Worm (Caenorhabditis elegans) whole organism, mixed stage, embryonic: ENCODE results near the gene rod-1.

Source experiments
- bed-3 ChIP-seq: fragments of 200-800 bp; sonication (Bioruptor generic); optimal IDR thresholded peaks from 3 replicates; lab custom pipeline; 2018; ENCODE audit warnings: mild to moderate bottlenecking, missing genetic modification characterization, moderate library complexity, missing compliant biosample characterization
- blmp-1 ChIP-seq: fragments of 150-350 bp; optimal IDR thresholded peaks from 2 replicates; lab custom pipeline; 2014; ENCODE audit warnings: missing biosample characterization, missing genetic modification characterization
- ces-1 ChIP-seq: fragments of 150-350 bp; optimal IDR thresholded peaks from 2 replicates; lab custom pipeline; 2014; ENCODE audit warnings: missing biosample characterization, missing genetic modification reagents, missing genetic modification characterization
- elt-1 ChIP-seq: sonication (generic microtip); optimal IDR thresholded peaks from 2 replicates; lab custom pipeline; 2017; ENCODE audit warnings: missing genetic modification characterization, mild to moderate bottlenecking, missing compliant biosample characterization, antibody characterized with exemption, moderate library complexity, borderline replicate concordance; ENCODE audit not compliant: insufficient read depth
- elt-3 ChIP-seq: fragments of 150-350 bp; optimal IDR thresholded peaks from 2 replicates; lab custom pipeline; 2014; ENCODE audit warnings: missing biosample characterization, missing genetic modification characterization
- ham-2 ChIP-seq: fragments of 200-800 bp; sonication (Bioruptor generic); optimal IDR thresholded peaks from 2 replicates; lab custom pipeline; 2018; ENCODE audit warnings: mild to moderate bottlenecking, missing genetic modification characterization, missing compliant biosample characterization
- hlh-1 ChIP-seq: fragments of 150-350 bp; optimal IDR thresholded peaks from 2 replicates; lab custom pipeline; 2014; ENCODE audit warnings: missing biosample characterization, missing genetic modification reagents, missing genetic modification characterization
- mab-5 ChIP-seq: fragments of 150-350 bp; optimal IDR thresholded peaks from 2 replicates; lab custom pipeline; 2014; ENCODE audit warnings: missing biosample characterization, missing genetic modification characterization
- nhr-12 ChIP-seq: fragments of 150-350 bp; optimal IDR thresholded peaks from 2 replicates; lab custom pipeline; 2014; ENCODE audit warnings: missing biosample characterization, missing genetic modification characterization
- pha-4 ChIP-seq: fragments of 150-350 bp; optimal IDR thresholded peaks from 2 replicates; lab custom pipeline; 2018; ENCODE audit warnings: missing biosample characterization, missing genetic modification reagents, missing genetic modification characterization
- sptf-1 ChIP-seq: sonication (generic microtip); optimal IDR thresholded peaks from 2 replicates; lab custom pipeline; 2017; ENCODE audit warnings: mild to moderate bottlenecking, missing genetic modification characterization, moderate library complexity, missing compliant biosample characterization
- tbx-8 ChIP-seq: fragments of 200-800 bp; sonication (Bioruptor generic); optimal IDR thresholded peaks from 2 replicates; lab custom pipeline; 2018; ENCODE audit warnings: mild to moderate bottlenecking, missing genetic modification characterization, moderate library complexity, missing compliant biosample characterization
- unc-39 ChIP-seq: fragments of 150-350 bp; optimal IDR thresholded peaks from 2 replicates; lab custom pipeline; 2014; ENCODE audit warnings: missing biosample characterization, missing genetic modification characterization
- unc-62 ChIP-seq: fragments of 150-350 bp; optimal IDR thresholded peaks from 2 replicates; lab custom pipeline; 2014; ENCODE audit warnings: missing biosample characterization, missing genetic modification reagents, missing genetic modification characterization

DNA sequence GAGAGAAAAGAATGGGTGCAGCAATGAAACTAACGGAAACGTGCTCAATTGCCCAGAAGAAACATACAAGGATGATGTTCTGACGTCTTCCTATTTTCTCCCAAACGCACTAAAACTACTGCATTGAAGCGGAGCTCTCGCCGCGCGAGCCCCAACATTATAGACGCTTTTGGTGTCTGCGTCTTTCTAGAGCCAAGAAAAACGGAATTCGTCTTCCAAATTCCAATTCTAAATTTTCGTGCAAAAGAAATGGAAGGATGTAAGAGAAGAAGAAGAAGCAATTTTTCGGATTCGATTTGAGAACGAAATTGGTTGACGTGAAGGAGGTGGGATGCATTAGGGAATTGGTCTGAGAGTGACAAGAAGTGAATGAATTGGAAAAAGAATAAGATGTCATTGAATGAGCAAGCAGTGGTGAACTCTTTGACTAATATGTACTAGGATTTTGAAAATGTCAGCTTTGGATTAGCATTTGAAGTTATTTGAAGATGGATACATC lies 24.5 kb upstream of the rod-1 start:
- TF ChIP-seq ham-2 (GFP tag; lab: Kevin White, UChicago) (no peak), bed-3 (GFP tag; lab: Kevin White, UChicago) (no peak), unc-62 (GFP tag; lab: Kevin White, UChicago) (no peak), mab-5 (no peak), nhr-12 (tag; lab: Kevin White, UChicago) (no peak), elt-1 (no peak), tbx-8 (GFP tag; lab: Kevin White, UChicago) (no peak), sptf-1 (tag; lab: Kevin White, UChicago) (no peak), unc-39 (tag; lab: Kevin White, UChicago) (no peak), ces-1 (GFP tag; lab: Kevin White, UChicago) (peak; percentile 75), hlh-1 (tag; lab: Kevin White, UChicago) (no peak), elt-3 (tag; lab: Kevin White, UChicago) (no peak), blmp-1 (tag; lab: Kevin White, UChicago) (no peak), pha-4 (no peak)
